Worm (Caenorhabditis elegans): ENCODE results near the gene rabn-5.

DNA sequence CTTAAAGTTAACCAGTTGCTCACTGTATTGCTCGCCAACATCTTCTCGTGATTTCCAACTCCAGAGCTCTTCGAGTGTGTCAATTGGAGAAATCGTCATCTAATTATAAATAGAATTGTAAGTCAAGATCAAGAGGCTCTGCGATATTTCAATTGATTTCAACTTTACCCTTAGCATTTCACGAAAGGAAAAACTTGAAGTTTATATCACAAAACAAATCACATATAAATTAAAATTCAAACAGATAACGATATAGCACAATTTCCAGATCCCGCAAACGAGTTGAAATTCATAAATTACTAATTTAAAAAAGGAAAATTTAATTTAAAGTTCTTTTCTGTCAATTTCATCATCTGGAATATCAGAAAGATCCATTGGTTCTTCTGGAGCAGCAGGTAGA is 4.0 kb downstream of the rabn-5 start, which contains the start of gene eng-1:
- no peak for TF ChIP-seq pha-4 (tag; optimal IDR thresholded peaks at IDR 0.05)
- no peak for TF ChIP-seq lin-39 (tag; optimal IDR thresholded peaks at IDR 0.05)
- no peak for TF ChIP-seq snpc-4 (tag; optimal IDR thresholded peaks at IDR 0.05)
- no peak for TF ChIP-seq ztf-11 (tag; optimal IDR thresholded peaks at IDR 0.05)
